Worm (Caenorhabditis elegans): Measurements from ENCODE around the gene his-35.

Gene his-35

ce11 chrV:9544176-9544632, 884 bp downstream of the his-35 start, which contains the start of gene mdf-1 (continued):
- no peak for TF ChIP-seq ccch-3 (GFP tag; optimal IDR thresholded peaks at IDR 0.05)
- TF ChIP-seq lsy-27 (tag; optimal IDR thresholded peaks at IDR 0.05; ENCODE audit: borderline replicate concordance, insufficient read depth) = no peak
- no peak for TF ChIP-seq ceh-79 (tag; optimal IDR thresholded peaks at IDR 0.05)
- 0 out of 2 replicates have a peak, but pooled peaks have one; percentile 12 for TF ChIP-seq hmg-1.2 (GFP tag; IDR thresholded peaks at IDR 0.05)
- TF ChIP-seq lin-26 (GFP tag; IDR thresholded peaks at IDR 0.05) = no peak
- peak; percentile 48 for TF ChIP-seq mcd-1 (GFP tag; IDR thresholded peaks at IDR 0.05)
- TF ChIP-seq tbp1 (GFP tag; optimal IDR thresholded peaks at IDR 0.05) = peak; percentile 53
- TF ChIP-seq ama-1 (optimal IDR thresholded peaks at IDR 0.05) = peak; percentile 20
- no peak for TF ChIP-seq ama-1 (GFP tag; optimal IDR thresholded peaks at IDR 0.05)
- no peak for TF ChIP-seq F55B11.4 (tag; optimal IDR thresholded peaks at IDR 0.05; ENCODE audit: borderline replicate concordance, insufficient read depth)
- TF ChIP-seq ceh-27 (GFP tag; optimal IDR thresholded peaks at IDR 0.05) = peak; percentile 60
- no peak for TF ChIP-seq sdz-38 (tag; optimal IDR thresholded peaks at IDR 0.05)
- no peak for TF ChIP-seq ztf-28 (GFP tag; IDR thresholded peaks at IDR 0.05)
- TF ChIP-seq zfh-2 (GFP tag; conservative IDR thresholded peaks at IDR 0.05) = no peak
- TF ChIP-seq unc-130 (GFP tag; optimal IDR thresholded peaks at IDR 0.05) = no peak
- TF ChIP-seq Y67H2A.10 (GFP tag; conservative IDR thresholded peaks at IDR 0.05) = no peak
- no peak for TF ChIP-seq F57A8.1 (GFP tag; optimal IDR thresholded peaks at IDR 0.05)
- no peak for TF ChIP-seq sptf-2 (GFP tag; optimal IDR thresholded peaks at IDR 0.05)
- TF ChIP-seq ztf-26 (tag; optimal IDR thresholded peaks at IDR 0.05) = no peak
- no peak for TF ChIP-seq akir-1 (GFP tag; optimal IDR thresholded peaks at IDR 0.05)
- peak; percentile 58 for TF ChIP-seq ZK185.1 (tag; optimal IDR thresholded peaks at IDR 0.05; ENCODE audit: poor library complexity, severe bottlenecking)
- TF ChIP-seq somi-1 (GFP tag; optimal IDR thresholded peaks at IDR 0.05) = no peak
- TF ChIP-seq ekl-4 (GFP tag; IDR thresholded peaks at IDR 0.05) = no peak
- TF ChIP-seq snpc-3.4 (tag; optimal IDR thresholded peaks at IDR 0.05) = peak; percentile 52
- no peak for TF ChIP-seq pbrm-1 (GFP tag; IDR thresholded peaks at IDR 0.05)
- TF ChIP-seq tbx-9 (tag; optimal IDR thresholded peaks at IDR 0.05; ENCODE audit: borderline replicate concordance) = no peak
- TF ChIP-seq let-526 (GFP tag; IDR thresholded peaks at IDR 0.05) = no peak
- peak; percentile 21 for TF ChIP-seq chd-7 (tag; optimal IDR thresholded peaks at IDR 0.05)
- TF ChIP-seq lin-40 (tag; optimal IDR thresholded peaks at IDR 0.05) = peak; percentile 23
- TF ChIP-seq nhr-27 (tag; optimal IDR thresholded peaks at IDR 0.05) = no peak
- no peak for TF ChIP-seq mes-4 (tag; optimal IDR thresholded peaks at IDR 0.05)
- TF ChIP-seq rpc-1 (optimal IDR thresholded peaks at IDR 0.05) = no peak
- TF ChIP-seq rpc-1 (tag; optimal IDR thresholded peaks at IDR 0.05) = no peak
- TF ChIP-seq K12H6.12 (tag; optimal IDR thresholded peaks at IDR 0.05) = no peak
- TF ChIP-seq gei-17 (GFP tag; optimal IDR thresholded peaks at IDR 0.05) = no peak
- peak; percentile 24 for TF ChIP-seq F23B12.7 (tag; optimal IDR thresholded peaks at IDR 0.05; ENCODE audit: insufficient read depth)
- no peak for TF ChIP-seq hlh-26 (GFP tag; conservative IDR thresholded peaks at IDR 0.05)
- TF ChIP-seq mxl-1 (tag; optimal IDR thresholded peaks at IDR 0.05) = no peak
- no peak for TF ChIP-seq ceh-40 (GFP tag; IDR thresholded peaks at IDR 0.05)
- TF ChIP-seq hrde-1 (tag; optimal IDR thresholded peaks at IDR 0.05; ENCODE audit: borderline replicate concordance) = peak; percentile 34
- peak; percentile 59 for TF ChIP-seq efl-1 (GFP tag; optimal IDR thresholded peaks at IDR 0.05)
- TF ChIP-seq dpff-1 (tag; optimal IDR thresholded peaks at IDR 0.05) = no peak
- no peak for TF ChIP-seq F22D6.2 (tag; optimal IDR thresholded peaks at IDR 0.05)
- TF ChIP-seq nfyb-1 (GFP tag; IDR thresholded peaks at IDR 0.05) = peak; percentile 34; the same call in 1 of the 2 replicates
- TF ChIP-seq ceh-91 (GFP tag; IDR thresholded peaks at IDR 0.05) = no peak
- TF ChIP-seq rcor-1 (GFP tag; IDR thresholded peaks at IDR 0.05) = 0 out of 2 replicates have a peak, but pooled peaks have one; percentile 45
- no peak for TF ChIP-seq aptf-3 (GFP tag; IDR thresholded peaks at IDR 0.05)
- peak; percentile 55 for TF ChIP-seq dpl-1 (GFP tag; optimal IDR thresholded peaks at IDR 0.05)
- TF ChIP-seq attf-5 (GFP tag; optimal IDR thresholded peaks at IDR 0.05) = peak; percentile 45
- no peak for TF ChIP-seq zim-3 (tag; optimal IDR thresholded peaks at IDR 0.05)

Data from whole organism, young adult.